Fruit fly (Drosophila melanogaster): ENCODE results near the gene tal-1A.

DNA sequence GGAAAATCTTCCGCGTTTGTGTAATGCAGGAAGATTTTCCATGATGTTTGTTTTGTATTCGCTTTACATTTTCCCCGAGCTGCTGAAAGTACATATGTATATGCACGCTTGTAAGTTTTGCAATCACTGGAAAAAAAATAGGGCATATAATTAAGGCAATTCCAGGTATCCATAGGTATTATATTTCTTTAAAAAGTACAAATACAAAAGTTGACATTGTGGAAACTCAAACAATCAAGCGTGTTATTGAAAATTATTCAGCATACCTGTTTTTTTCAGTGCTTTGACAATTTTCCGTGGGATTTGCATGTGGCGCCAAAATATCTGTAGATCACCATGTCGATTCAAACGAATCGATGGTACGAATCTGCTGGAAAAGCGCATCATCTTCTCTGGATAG is 18.1 kb downstream of the tal-1A start:
- TF ChIP-seq CG13204 (GFP tag; optimal IDR thresholded peaks at IDR 0.05), result no peak
- TF ChIP-seq Pif1A (GFP tag; optimal IDR thresholded peaks at IDR 0.05), result peak; percentile 24
- peak; percentile 6 for TF ChIP-seq CG8159 (tag; optimal IDR thresholded peaks at IDR 0.05)
- peak; percentile 64 for TF ChIP-seq CG4496 (GFP tag; IDR thresholded peaks at IDR 0.05)
- no peak for TF ChIP-seq CG15710 (tag; optimal IDR thresholded peaks at IDR 0.05)
- peak; percentile 32 for TF ChIP-seq CG14655 (GFP tag; optimal IDR thresholded peaks at IDR 0.05)
- peak; percentile 21 for TF ChIP-seq CG8301 (tag; optimal IDR thresholded peaks at IDR 0.05)
- TF ChIP-seq D1 (tag; optimal IDR thresholded peaks at IDR 0.05), result no peak
- no peak for TF ChIP-seq CG10348 (GFP tag; IDR thresholded peaks at IDR 0.05)
- peak; percentile 39; the same call in 1 of the 3 replicates for TF ChIP-seq fd96Ca (GFP tag; IDR thresholded peaks at IDR 0.05)
- TF ChIP-seq CG34367 (tag; optimal IDR thresholded peaks at IDR 0.05), result no peak
- no peak for TF ChIP-seq Pif1B (GFP tag; optimal IDR thresholded peaks at IDR 0.05)

All from whole organism, pupa.